Fruit fly (Drosophila melanogaster) whole organism, embryonic: ENCODE data around the gene CG42324.

ENCODE experiments used
- Abd-B ChIP-seq: fragments of 200-800 bp; sonication (Bioruptor generic); optimal IDR thresholded peaks from 2 replicates; lab custom pipeline; 2018; ENCODE audit warnings: missing biosample characterization, mild to moderate bottlenecking, missing genetic modification characterization, moderate library complexity
- Awh ChIP-seq: fragments of 200-800 bp; sonication (Bioruptor generic); IDR thresholded peaks from 2 replicates; pipeline ENCODE4, ENCODE4 v1.3.6; 2022; ENCODE audit warnings: missing biosample characterization, missing genetic modification characterization
- B-H1 ChIP-seq: fragments of 200-800 bp; sonication (Bioruptor generic); IDR thresholded peaks from 3 replicates; pipeline ENCODE4 v1.3.6; 2022; ENCODE audit warnings: missing biosample characterization, missing genetic modification characterization
- Bdp1 ChIP-seq: fragments of 200-800 bp; sonication (Bioruptor generic); optimal IDR thresholded peaks from 3 replicates; lab custom pipeline; 2016; ENCODE audit warnings: missing biosample characterization, missing genetic modification characterization
- CG10147 ChIP-seq: fragments of 200-800 bp; sonication (Bioruptor generic); optimal IDR thresholded peaks from 2 replicates; lab custom pipeline; 2019; ENCODE audit warnings: missing biosample characterization, mild to moderate bottlenecking, missing genetic modification characterization, moderate library complexity
- CG1024 ChIP-seq: fragments of 200-800 bp; sonication (Bioruptor generic); IDR thresholded peaks from 2 replicates; pipeline ENCODE4 v1.3.6; 2022; ENCODE audit warnings: missing biosample characterization, missing genetic modification characterization
- CG1233 ChIP-seq: fragments of 200-800 bp; sonication (Bioruptor generic); optimal IDR thresholded peaks from 4 replicates; lab custom pipeline; 2018; ENCODE audit warnings: missing biosample characterization, mild to moderate bottlenecking, missing genetic modification characterization
- CG12659 ChIP-seq: fragments of 200-800 bp; sonication (Bioruptor generic); optimal IDR thresholded peaks from 3 replicates; lab custom pipeline; 2017; ENCODE audit warnings: mild to moderate bottlenecking, missing biosample characterization, missing genetic modification reagents, missing genetic modification characterization
- CG13296 ChIP-seq: fragments of 200-800 bp; sonication (Bioruptor generic); optimal IDR thresholded peaks from 3 replicates; lab custom pipeline; 2018; ENCODE audit warnings: missing biosample characterization, mild to moderate bottlenecking, missing genetic modification characterization
- CG13424 ChIP-seq: fragments of 200-800 bp; sonication (Bioruptor generic); optimal IDR thresholded peaks from 2 replicates; lab custom pipeline; 2019; ENCODE audit warnings: missing biosample characterization, mild to moderate bottlenecking, missing genetic modification characterization, moderate library complexity
- CG13775 ChIP-seq: fragments of 200-800 bp; sonication (Bioruptor generic); optimal IDR thresholded peaks from 3 replicates; lab custom pipeline; 2017; ENCODE audit warnings: missing biosample characterization, mild to moderate bottlenecking, missing genetic modification characterization
- CG15073 ChIP-seq: fragments of 200-800 bp; sonication (Bioruptor generic); optimal IDR thresholded peaks from 2 replicates; lab custom pipeline; 2016; ENCODE audit warnings: missing biosample characterization, missing genetic modification characterization
- CG15269 ChIP-seq: fragments of 200-800 bp; sonication (Bioruptor generic); optimal IDR thresholded peaks from 2 replicates; lab custom pipeline; 2018; ENCODE audit warnings: missing biosample characterization, mild to moderate bottlenecking, missing genetic modification characterization, moderate library complexity
- CG1602 ChIP-seq: fragments of 200-800 bp; sonication (Bioruptor generic); optimal IDR thresholded peaks from 3 replicates; lab custom pipeline; 2016; ENCODE audit warnings: missing biosample characterization, missing genetic modification characterization
- CG16863 ChIP-seq: fragments of 200-800 bp; sonication (Bioruptor generic); optimal IDR thresholded peaks from 3 replicates; lab custom pipeline; 2016; ENCODE audit warnings: missing biosample characterization, missing genetic modification characterization
- CG17361 ChIP-seq: fragments of 200-800 bp; sonication (Bioruptor generic); IDR thresholded peaks from 3 replicates; pipeline ENCODE4 v1.3.6; 2022; ENCODE audit warnings: missing biosample characterization, missing genetic modification characterization
- CG18011 ChIP-seq: fragments of 200-800 bp; sonication (Bioruptor generic); optimal IDR thresholded peaks from 2 replicates; lab custom pipeline; 2017; ENCODE audit warnings: missing biosample characterization, missing genetic modification characterization, mild to moderate bottlenecking, moderate library complexity, missing genotype
- CG18262 ChIP-seq: fragments of 200-800 bp; optimal IDR thresholded peaks from 3 replicates; lab custom pipeline; 2019; ENCODE audit warnings: missing biosample characterization, mild to moderate bottlenecking, missing genetic modification characterization, moderate library complexity
- CG18599 ChIP-seq: fragments of 200-800 bp; sonication (Bioruptor generic); optimal IDR thresholded peaks from 3 replicates; lab custom pipeline; 2017; ENCODE audit warnings: missing biosample characterization, missing genetic modification characterization, mild to moderate bottlenecking, moderate library complexity, missing genetic modification reagents
- CG2199 ChIP-seq: fragments of 200-800 bp; sonication (Bioruptor generic); IDR thresholded peaks from 3 replicates; pipeline ENCODE4 v1.3.6; 2022; ENCODE audit warnings: missing biosample characterization, missing genetic modification characterization
- CG30403 ChIP-seq: fragments of 200-800 bp; sonication (Bioruptor generic); optimal IDR thresholded peaks from 3 replicates; lab custom pipeline; 2016; ENCODE audit warnings: missing biosample characterization, missing genetic modification characterization
- CG34422 ChIP-seq: fragments of 200-800 bp; sonication (Bioruptor generic); IDR thresholded peaks from 3 replicates; pipeline ENCODE4 v1.3.6; 2022; ENCODE audit warnings: missing biosample characterization, missing genetic modification characterization
- CG3847 ChIP-seq: fragments of 200-800 bp; sonication (Bioruptor generic); IDR thresholded peaks from 2 replicates; pipeline ENCODE4 v1.3.6; 2022; ENCODE audit warnings: missing biosample characterization, missing genetic modification characterization
- CG42726 ChIP-seq: fragments of 200-800 bp; sonication (Bioruptor generic); IDR thresholded peaks from 2 replicates; pipeline ENCODE4 v1.3.6; 2022; ENCODE audit warnings: missing biosample characterization, missing genetic modification characterization; ENCODE audit not compliant: partially characterized antibody
- CG4730 ChIP-seq: fragments of 200-800 bp; sonication (Bioruptor generic); IDR thresholded peaks from 2 replicates; pipeline ENCODE4 v1.3.6; 2022; ENCODE audit warnings: missing biosample characterization, missing genetic modification characterization
- CG8359 ChIP-seq: fragments of 200-800 bp; sonication (Bioruptor generic); optimal IDR thresholded peaks from 2 replicates; lab custom pipeline; 2017; ENCODE audit warnings: missing biosample characterization, mild to moderate bottlenecking, missing genetic modification characterization, borderline replicate concordance
- CG9727 ChIP-seq: fragments of 200-800 bp; sonication (Bioruptor generic); optimal IDR thresholded peaks from 3 replicates; lab custom pipeline; 2017; ENCODE audit warnings: missing biosample characterization, mild to moderate bottlenecking, missing genetic modification characterization
- CG9932 ChIP-seq: fragments of 200-800 bp; sonication (Bioruptor generic); IDR thresholded peaks from 2 replicates; pipeline ENCODE4 v1.3.6; 2022; ENCODE audit warnings: missing biosample characterization, missing genetic modification characterization
- CTCF ChIP-seq: fragments of 200-800 bp; sonication (Bioruptor generic); optimal IDR thresholded peaks from 2 replicates; lab custom pipeline; 2017; ENCODE audit warnings: missing biosample characterization, mild to moderate bottlenecking, missing genetic modification characterization, moderate library complexity
- CoRest ChIP-seq: fragments of 200-800 bp; sonication (Bioruptor generic); optimal IDR thresholded peaks from 3 replicates; lab custom pipeline; 2018; ENCODE audit warnings: missing biosample characterization, mild to moderate bottlenecking, missing genetic modification characterization, moderate library complexity
- D19A ChIP-seq: fragments of 200-800 bp; optimal IDR thresholded peaks from 3 replicates; lab custom pipeline; 2019; ENCODE audit warnings: missing biosample characterization, mild to moderate bottlenecking, missing genetic modification characterization, moderate library complexity
- E2f2 ChIP-seq: fragments of 200-800 bp; sonication (Bioruptor generic); IDR thresholded peaks from 2 replicates; pipeline ENCODE4 v1.3.6; 2022; ENCODE audit warnings: missing biosample characterization, missing genetic modification characterization
- Eip74EF ChIP-seq, 2 experiments: fragments of 200-800 bp in 1 of 2; fragments of >200 bp in 1 of 2; sonication (Bioruptor generic) in 1 of 2; optimal IDR thresholded peaks; 2 replicates each; lab custom pipeline; 2017 to 2019; ENCODE audit warnings: missing biosample characterization in 2 of 2, missing genetic modification characterization in 2 of 2, mild to moderate bottlenecking in 1 of 2, moderate library complexity in 1 of 2
- Fer3 ChIP-seq: fragments of 200-800 bp; sonication (Bioruptor generic); optimal IDR thresholded peaks from 2 replicates; lab custom pipeline; 2018; ENCODE audit warnings: missing biosample characterization, mild to moderate bottlenecking, missing genetic modification characterization, moderate library complexity
- Hey ChIP-seq: fragments of 200-800 bp; sonication (Bioruptor generic); optimal IDR thresholded peaks from 3 replicates; lab custom pipeline; 2018; ENCODE audit warnings: missing biosample characterization, mild to moderate bottlenecking, missing genetic modification characterization
- Oli ChIP-seq: fragments of 200-800 bp; sonication (Bioruptor generic); optimal IDR thresholded peaks from 2 replicates; lab custom pipeline; 2018; ENCODE audit warnings: missing biosample characterization, mild to moderate bottlenecking, missing genetic modification characterization, moderate library complexity
- Side ChIP-seq: fragments of 200-800 bp; sonication (Bioruptor generic); optimal IDR thresholded peaks from 2 replicates; lab custom pipeline; 2016; ENCODE audit warnings: missing biosample characterization, missing genetic modification characterization
- YL-1 ChIP-seq: fragments of 200-800 bp; sonication (Bioruptor generic); optimal IDR thresholded peaks from 3 replicates; lab custom pipeline; 2017; ENCODE audit warnings: missing biosample characterization, mild to moderate bottlenecking, missing genetic modification characterization
- chm ChIP-seq: fragments of 200-800 bp; sonication (Bioruptor generic); IDR thresholded peaks from 2 replicates; pipeline ENCODE4 v1.3.6; 2022; ENCODE audit warnings: missing biosample characterization, missing genetic modification characterization
- dpn ChIP-seq, 2 experiments: fragments of 200-800 bp; sonication (Bioruptor generic); optimal IDR thresholded peaks; 3 replicates each; lab custom pipeline; 2016; ENCODE audit warnings: missing biosample characterization in 2 of 2, missing genetic modification characterization in 2 of 2
- esg ChIP-seq: fragments of 200-800 bp; sonication (Bioruptor generic); conservative IDR thresholded peaks from 2 replicates; pipeline ENCODE4 v1.3.6; 2022; ENCODE audit warnings: missing biosample characterization, missing genetic modification characterization
- gem ChIP-seq: fragments of 200-800 bp; sonication (Bioruptor generic); optimal IDR thresholded peaks from 2 replicates; lab custom pipeline; 2019; ENCODE audit warnings: missing biosample characterization, mild to moderate bottlenecking, missing genetic modification characterization, moderate library complexity
- gfzf ChIP-seq: fragments of 200-800 bp; sonication (Bioruptor generic); optimal IDR thresholded peaks from 2 replicates; lab custom pipeline; 2016; ENCODE audit warnings: missing biosample characterization, mild to moderate bottlenecking, missing genetic modification characterization, moderate library complexity
- gro ChIP-seq: fragments of 200-800 bp; sonication (Bioruptor generic); optimal IDR thresholded peaks from 2 replicates; lab custom pipeline; 2016; ENCODE audit warnings: missing biosample characterization, missing genetic modification characterization
- gt ChIP-seq: fragments of 200-800 bp; sonication (Bioruptor generic); IDR thresholded peaks from 2 replicates; pipeline ENCODE4 v1.3.6; 2022; ENCODE audit warnings: missing biosample characterization, missing genetic modification characterization
- jumu ChIP-seq: fragments of 200-800 bp; sonication (Bioruptor generic); optimal IDR thresholded peaks from 3 replicates; lab custom pipeline; 2016; ENCODE audit warnings: missing biosample characterization, missing genetic modification characterization
- pho ChIP-seq: fragments of 200-800 bp; sonication (Bioruptor generic); optimal IDR thresholded peaks from 2 replicates; lab custom pipeline; 2016; ENCODE audit warnings: missing biosample characterization, missing genetic modification characterization
- row ChIP-seq: fragments of 200-800 bp; sonication (Bioruptor generic); IDR thresholded peaks from 3 replicates; pipeline ENCODE4 v1.3.6; 2022; ENCODE audit warnings: missing biosample characterization, missing genetic modification characterization
- sqz ChIP-seq: fragments of 200-800 bp; sonication (Bioruptor generic); optimal IDR thresholded peaks from 3 replicates; lab custom pipeline; 2018; ENCODE audit warnings: missing biosample characterization, mild to moderate bottlenecking, missing genetic modification characterization
- tio ChIP-seq: fragments of 200-800 bp; sonication (Bioruptor generic); optimal IDR thresholded peaks from 2 replicates; lab custom pipeline; 2017; ENCODE audit warnings: missing biosample characterization, missing genetic modification characterization, inconsistent platforms
- vvl ChIP-seq: fragments of 200-800 bp; sonication (Bioruptor generic); IDR thresholded peaks from 2 replicates; pipeline ENCODE4 v1.3.6; 2022; ENCODE audit warnings: missing biosample characterization, missing genetic modification characterization

CG42324 gene

DNA sequence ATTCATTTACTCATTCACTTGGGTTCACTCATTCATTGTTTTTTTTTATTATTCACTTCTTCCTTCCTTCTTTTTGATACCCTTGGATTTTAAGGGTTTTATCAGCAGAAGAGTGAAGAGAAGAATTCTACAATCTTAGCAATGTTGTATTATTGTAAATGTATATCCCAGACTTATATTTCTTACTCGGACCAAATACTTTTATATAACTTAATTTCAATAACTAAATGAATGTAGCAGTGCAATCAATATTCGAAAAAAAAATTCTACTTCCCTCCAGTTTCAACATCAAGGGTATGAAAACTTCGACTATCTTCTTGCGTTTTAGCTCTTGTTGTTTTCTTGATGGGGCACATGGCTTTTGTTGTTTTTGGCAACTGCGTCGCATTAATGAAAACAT is 21.8 kb upstream of the CG42324 start:
- TF ChIP-seq esg (peak; percentile 9; the same call in 1 of the 2 replicates), CG2199 (GFP tag; lab: Robert Waterston, UW) (no peak), YL-1 (GFP tag; lab: Kevin White, UChicago) (no peak), CG34422 (no peak), CG30403 (GFP tag; lab: Kevin White, UChicago) (peak; percentile 47), D19A (tag; lab: Kevin White, UChicago) (peak; percentile 58), CG13775 (GFP tag; lab: Kevin White, UChicago) (peak; percentile 22), CG13424 (tag; lab: Kevin White, UChicago) (peak; percentile 58), CG4730 (GFP tag; lab: Robert Waterston, UW) (no peak), CG18599 (GFP tag; lab: Kevin White, UChicago) (peak; percentile 26), CG18262 (tag; lab: Kevin White, UChicago) (peak; percentile 31), CG9932 (GFP tag; lab: Robert Waterston, UW) (peak; percentile 46), pho (GFP tag; lab: Kevin White, UChicago) (peak; percentile 42), E2f2 (no peak), tio (GFP tag; lab: Kevin White, UChicago) (peak; percentile 32), Abd-B (GFP tag; lab: Kevin White, UChicago) (peak; percentile 36), CG1024 (GFP tag; lab: Robert Waterston, UW) (no peak), Bdp1 (peak; percentile 12), Fer3 (tag; lab: Kevin White, UChicago) (no peak), chm (GFP tag; lab: Robert Waterston, UW) (no peak), jumu (GFP tag; lab: Kevin White, UChicago) (no peak), CG16863 (GFP tag; lab: Kevin White, UChicago) (peak; percentile 21), gro (peak; percentile 8), CG15269 (tag; lab: Kevin White, UChicago) (peak; percentile 65), CoRest (tag; lab: Kevin White, UChicago) (peak; percentile 63), sqz (GFP tag; lab: Kevin White, UChicago) (peak; percentile 37), CG17361 (GFP tag; lab: Robert Waterston, UW) (0 out of 3 replicates have a peak, but pooled peaks have one; percentile 18), CG18011 (GFP tag; lab: Kevin White, UChicago) (no peak), Side (GFP tag; lab: Kevin White, UChicago) (no peak), Eip74EF (GFP tag; optimal IDR thresholded peaks at IDR 0.05; lab: Kevin White, UChicago) (peak in 1 of 2 experiments; percentile 57), gfzf (GFP tag; lab: Kevin White, UChicago) (no peak), gem (peak; percentile 65), CG42726 (GFP tag; lab: Robert Waterston, UW) (no peak), Oli (tag; lab: Kevin White, UChicago) (peak; percentile 43), CTCF (GFP tag; lab: Kevin White, UChicago) (no peak), CG9727 (peak; percentile 34), CG1233 (GFP tag; lab: Kevin White, UChicago) (no peak), CG10147 (GFP tag; lab: Kevin White, UChicago) (peak; percentile 14), CG3847 (peak; percentile 27; the same call in 1 of the 2 replicates), Hey (no peak), CG13296 (GFP tag; lab: Kevin White, UChicago) (no peak), gt (GFP tag; lab: Robert Waterston, UW) (no peak), B-H1 (GFP tag; lab: Robert Waterston, UW) (no peak), vvl (GFP tag; lab: Robert Waterston, UW) (0 out of 2 replicates have a peak, but pooled peaks have one; percentile 11), row (GFP tag; lab: Robert Waterston, UW) (peak; percentile 71), CG1602 (GFP tag; lab: Kevin White, UChicago) (peak; percentile 13), Awh (GFP tag; lab: Robert Waterston, UW) (no peak), dpn (GFP tag; optimal IDR thresholded peaks at IDR 0.05; lab: Kevin White, UChicago) (peak; percentile 23 to 42), CG8359 (GFP tag; lab: Kevin White, UChicago) (no peak), CG15073 (GFP tag; lab: Kevin White, UChicago) (no peak), CG12659 (GFP tag; lab: Kevin White, UChicago) (peak; percentile 10)
